Worm (Caenorhabditis elegans) whole organism, L1 larva: Measurements from ENCODE around the gene C35D10.8.

Source experiments
- alr-1 ChIP-seq: fragments of 200-800 bp; sonication (Bioruptor generic); optimal IDR thresholded peaks from 2 replicates; lab custom pipeline; 2018; ENCODE audit warnings: borderline replicate concordance, mild to moderate bottlenecking, missing genetic modification characterization, missing compliant biosample characterization
- aly-2 ChIP-seq: fragments of 150-350 bp; optimal IDR thresholded peaks from 2 replicates; lab custom pipeline; 2014; ENCODE audit warnings: missing biosample characterization, missing genetic modification characterization
- ama-1 ChIP-seq: fragments of 150-350 bp; optimal IDR thresholded peaks from 2 replicates; lab custom pipeline; 2014
- ceh-63 ChIP-seq: fragments of 200-800 bp; sonication (Bioruptor generic); optimal IDR thresholded peaks from 2 replicates; lab custom pipeline; 2018; ENCODE audit warnings: mild to moderate bottlenecking, missing genetic modification characterization, missing compliant biosample characterization
- ceh-8 ChIP-seq: fragments of 200-800 bp; sonication (Bioruptor generic); optimal IDR thresholded peaks from 2 replicates; lab custom pipeline; 2018; ENCODE audit warnings: mild to moderate bottlenecking, missing genetic modification characterization, moderate library complexity, missing compliant biosample characterization
- ceh-82 ChIP-seq, 3 experiments: fragments of 150-350 bp in 1 of 3; sonication (generic microtip) in 2 of 3; optimal IDR thresholded peaks; 2 replicates each; lab custom pipeline; 2014 to 2017; ENCODE audit warnings: missing biosample characterization in 3 of 3, missing genetic modification characterization in 3 of 3
- ceh-88 ChIP-seq: fragments of 200-800 bp; sonication (Bioruptor generic); IDR thresholded peaks from 2 replicates; pipeline ENCODE4 v1.3.6; 2022; ENCODE audit warnings: missing genetic modification characterization, missing compliant biosample characterization
- egl-13 ChIP-seq: sonication (generic microtip); optimal IDR thresholded peaks from 2 replicates; lab custom pipeline; 2016; ENCODE audit warnings: missing genotype, missing genetic modification reagents, missing genetic modification characterization, missing compliant biosample characterization
- egl-27 ChIP-seq, 2 experiments: fragments of 150-350 bp in 1 of 2; sonication (generic microtip); optimal IDR thresholded peaks; 3 replicates each; lab custom pipeline; 2017 to 2018; ENCODE audit warnings: missing biosample characterization in 2 of 2, missing genetic modification characterization in 2 of 2, missing genetic modification reagents in 2 of 2
- fkh-4 ChIP-seq: sonication (generic microtip); optimal IDR thresholded peaks from 2 replicates; lab custom pipeline; 2016; ENCODE audit warnings: missing compliant biosample characterization, missing genetic modification characterization, borderline replicate concordance
- fkh-8 ChIP-seq: sonication (generic microtip); optimal IDR thresholded peaks from 2 replicates; lab custom pipeline; 2016; ENCODE audit warnings: mild to moderate bottlenecking, missing genetic modification characterization, missing compliant biosample characterization
- grh-1 ChIP-seq: fragments of 200-800 bp; sonication (Bioruptor generic); IDR thresholded peaks from 2 replicates; pipeline ENCODE4 v1.3.6; 2022; ENCODE audit warnings: missing genetic modification reagents, missing genetic modification characterization, missing compliant biosample characterization
- hlh-17 ChIP-seq: fragments of 200-800 bp; sonication (Bioruptor generic); optimal IDR thresholded peaks from 2 replicates; lab custom pipeline; 2018; ENCODE audit warnings: missing genetic modification characterization, mild to moderate bottlenecking, missing compliant biosample characterization, moderate library complexity, borderline replicate concordance
- hpl-2 ChIP-seq: fragments of 150-350 bp; optimal IDR thresholded peaks from 2 replicates; lab custom pipeline; 2014; ENCODE audit warnings: missing biosample characterization, missing genetic modification reagents, missing genetic modification characterization
- lin-13 ChIP-seq: fragments of 150-350 bp; optimal IDR thresholded peaks from 2 replicates; lab custom pipeline; 2014; ENCODE audit warnings: missing biosample characterization, missing genetic modification reagents, missing genetic modification characterization
- lin-15B ChIP-seq: fragments of 150-350 bp; sonication (generic microtip); optimal IDR thresholded peaks from 3 replicates; lab custom pipeline; 2014; ENCODE audit warnings: missing biosample characterization, missing genetic modification characterization
- lsy-2 ChIP-seq, 2 experiments: fragments of 150-350 bp; optimal IDR thresholded peaks; 2 replicates each; lab custom pipeline; 2014; ENCODE audit warnings: missing biosample characterization in 2 of 2, missing genetic modification characterization in 2 of 2
- mep-1 ChIP-seq: fragments of 150-350 bp; optimal IDR thresholded peaks from 2 replicates; lab custom pipeline; 2014; ENCODE audit warnings: missing biosample characterization, missing genetic modification characterization
- nhr-12 ChIP-seq: sonication (generic microtip); optimal IDR thresholded peaks from 2 replicates; lab custom pipeline; 2017; ENCODE audit warnings: missing biosample characterization, missing genetic modification characterization
- nhr-19 ChIP-seq: fragments of 200-800 bp; sonication (Bioruptor generic); conservative IDR thresholded peaks from 2 replicates; pipeline ENCODE4 v1.3.6; 2022; ENCODE audit warnings: missing genetic modification characterization, missing compliant biosample characterization
- nhr-20 ChIP-seq: sonication (generic microtip); optimal IDR thresholded peaks from 2 replicates; lab custom pipeline; 2016; ENCODE audit warnings: mild to moderate bottlenecking, missing genetic modification characterization, missing compliant biosample characterization
- nhr-28 ChIP-seq: fragments of 150-350 bp; optimal IDR thresholded peaks from 2 replicates; lab custom pipeline; 2014; ENCODE audit warnings: missing biosample characterization, missing genetic modification characterization
- nhr-47 ChIP-seq: sonication (generic microtip); optimal IDR thresholded peaks from 2 replicates; lab custom pipeline; 2016; ENCODE audit warnings: mild to moderate bottlenecking, missing genetic modification characterization, moderate library complexity, missing compliant biosample characterization
- nhr-71 ChIP-seq: sonication (generic microtip); optimal IDR thresholded peaks from 2 replicates; lab custom pipeline; 2016; ENCODE audit warnings: mild to moderate bottlenecking, missing genetic modification characterization, moderate library complexity, missing compliant biosample characterization
- nhr-76 ChIP-seq: sonication (generic microtip); optimal IDR thresholded peaks from 2 replicates; lab custom pipeline; 2017; ENCODE audit warnings: missing biosample characterization, missing genetic modification characterization
- nhr-77 ChIP-seq: fragments of 150-350 bp; optimal IDR thresholded peaks from 2 replicates; lab custom pipeline; 2014; ENCODE audit warnings: missing biosample characterization, missing genetic modification characterization
- nhr-85 ChIP-seq: sonication (generic microtip); peaks from one replicate; lab custom pipeline; 2016; ENCODE audit warnings: missing genetic modification characterization, inconsistent platforms, missing compliant biosample characterization
- pag-3 ChIP-seq: sonication (generic microtip); optimal IDR thresholded peaks from 2 replicates; lab custom pipeline; 2017; ENCODE audit warnings: missing genetic modification characterization, mild to moderate bottlenecking, missing compliant biosample characterization, antibody characterized with exemption, borderline replicate concordance; ENCODE audit not compliant: insufficient read depth
- snpc-4 ChIP-seq: fragments of 150-350 bp; optimal IDR thresholded peaks from 2 replicates; lab custom pipeline; 2014; ENCODE audit warnings: missing biosample characterization, missing genetic modification characterization
- swsn-7 ChIP-seq: sonication (generic microtip); optimal IDR thresholded peaks from 2 replicates; lab custom pipeline; 2016; ENCODE audit warnings: missing genetic modification characterization, missing compliant biosample characterization
- tbx-2 ChIP-seq: sonication (generic microtip); optimal IDR thresholded peaks from 2 replicates; lab custom pipeline; 2016; ENCODE audit warnings: missing genetic modification characterization, missing compliant biosample characterization
- unc-30 ChIP-seq: sonication (generic microtip); optimal IDR thresholded peaks from 2 replicates; lab custom pipeline; 2017; ENCODE audit warnings: missing biosample characterization, missing genetic modification characterization
- unc-62 ChIP-seq: fragments of 150-350 bp; optimal IDR thresholded peaks from 2 replicates; lab custom pipeline; 2014; ENCODE audit warnings: missing biosample characterization, missing genetic modification reagents, missing genetic modification characterization
- unc-86 ChIP-seq: sonication (generic microtip); optimal IDR thresholded peaks from 2 replicates; lab custom pipeline; 2016; ENCODE audit warnings: missing genetic modification characterization, missing compliant biosample characterization
- unc-98 ChIP-seq: fragments of 200-800 bp; sonication (Bioruptor generic); IDR thresholded peaks from 2 replicates; pipeline ENCODE4 v1.3.6; 2022; ENCODE audit warnings: missing genetic modification characterization, missing compliant biosample characterization
- xbp-1 ChIP-seq: sonication (generic microtip); optimal IDR thresholded peaks from 2 replicates; lab custom pipeline; 2016; ENCODE audit warnings: missing genetic modification characterization, missing compliant biosample characterization
- zag-1 ChIP-seq: fragments of 150-350 bp; optimal IDR thresholded peaks from 2 replicates; lab custom pipeline; 2014; ENCODE audit warnings: missing biosample characterization, missing genetic modification characterization
- ztf-11 ChIP-seq, 2 experiments: sonication (generic microtip); optimal IDR thresholded peaks; 2 replicates each; lab custom pipeline; 2016 to 2017; ENCODE audit warnings: missing genetic modification characterization in 2 of 2, missing biosample characterization in 1 of 2, missing compliant biosample characterization in 1 of 2
- ztf-4 ChIP-seq: fragments of 150-350 bp; optimal IDR thresholded peaks from 2 replicates; lab custom pipeline; 2014; ENCODE audit warnings: missing biosample characterization, missing genetic modification characterization

Gene C35D10.8

ce11 chrIII:4854918-4855317 is at the start of gene C35D10.8:
Gene C35D10.8, plus strand, starts transcription at chrIII:4855218.
- TF ChIP-seq ceh-8 (GFP tag; lab: Kevin White, UChicago), result no peak
- no peak for TF ChIP-seq nhr-19 (GFP tag; lab: Robert Waterston, UW)
- no peak for TF ChIP-seq ceh-82 (tag; optimal IDR thresholded peaks at IDR 0.05; lab: Kevin White, UChicago)
- TF ChIP-seq ceh-63 (GFP tag; lab: Kevin White, UChicago), result no peak
- no peak for TF ChIP-seq ztf-11 (tag; optimal IDR thresholded peaks at IDR 0.05; lab: Kevin White, UChicago)
- no peak for TF ChIP-seq unc-98
- TF ChIP-seq lin-15B, result no peak
- no peak for TF ChIP-seq swsn-7 (tag; lab: Kevin White, UChicago)
- TF ChIP-seq egl-13 (tag; lab: Kevin White, UChicago), result no peak
- no peak for TF ChIP-seq ztf-4 (tag; lab: Kevin White, UChicago)
- TF ChIP-seq egl-27 (tag; optimal IDR thresholded peaks at IDR 0.05; lab: Kevin White, UChicago), result no peak
- no peak for TF ChIP-seq snpc-4 (tag; lab: Kevin White, UChicago)
- no peak for TF ChIP-seq grh-1 (GFP tag; lab: Robert Waterston, UW)
- TF ChIP-seq, all 84 proteins: peak for 0

- TF ChIP-seq nhr-20 (tag; lab: Kevin White, UChicago) (no peak), zag-1 (tag; lab: Kevin White, UChicago) (no peak), ama-1 (no peak), nhr-47 (tag; lab: Kevin White, UChicago) (no peak), unc-30 (tag; lab: Kevin White, UChicago) (no peak)
Measured at ce11 chrIII:4806345-4806744, 48.7 kb upstream of the C35D10.8 start.

DNA sequence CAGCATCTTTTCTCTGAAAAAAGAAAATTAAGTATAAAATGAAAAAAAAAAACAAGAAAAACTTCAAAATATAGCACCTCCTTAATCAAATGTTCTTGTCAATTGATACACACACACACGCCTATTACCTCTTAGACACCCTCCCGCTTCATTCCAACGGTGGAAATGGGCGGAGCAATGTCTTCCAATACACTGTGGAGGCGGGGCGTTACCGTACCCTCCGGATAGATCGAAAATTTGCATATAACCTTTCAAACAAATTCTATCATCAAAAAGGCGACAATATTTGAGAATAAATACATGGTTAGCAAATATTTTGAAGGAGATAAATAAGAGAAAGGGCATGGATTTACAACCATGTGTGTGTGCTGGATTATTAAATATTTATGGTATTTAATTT is 46.9 kb upstream of the C35D10.8 start:
- TF ChIP-seq nhr-71 (tag; lab: Kevin White, UChicago) (no peak), mep-1 (tag; lab: Kevin White, UChicago) (no peak), xbp-1 (tag; lab: Kevin White, UChicago) (no peak), lsy-2 (tag; optimal IDR thresholded peaks at IDR 0.05; lab: Kevin White, UChicago) (peak in 1 of 2 experiments; percentile 51)
- TF ChIP-seq, all 84 proteins: peak for 1

DNA sequence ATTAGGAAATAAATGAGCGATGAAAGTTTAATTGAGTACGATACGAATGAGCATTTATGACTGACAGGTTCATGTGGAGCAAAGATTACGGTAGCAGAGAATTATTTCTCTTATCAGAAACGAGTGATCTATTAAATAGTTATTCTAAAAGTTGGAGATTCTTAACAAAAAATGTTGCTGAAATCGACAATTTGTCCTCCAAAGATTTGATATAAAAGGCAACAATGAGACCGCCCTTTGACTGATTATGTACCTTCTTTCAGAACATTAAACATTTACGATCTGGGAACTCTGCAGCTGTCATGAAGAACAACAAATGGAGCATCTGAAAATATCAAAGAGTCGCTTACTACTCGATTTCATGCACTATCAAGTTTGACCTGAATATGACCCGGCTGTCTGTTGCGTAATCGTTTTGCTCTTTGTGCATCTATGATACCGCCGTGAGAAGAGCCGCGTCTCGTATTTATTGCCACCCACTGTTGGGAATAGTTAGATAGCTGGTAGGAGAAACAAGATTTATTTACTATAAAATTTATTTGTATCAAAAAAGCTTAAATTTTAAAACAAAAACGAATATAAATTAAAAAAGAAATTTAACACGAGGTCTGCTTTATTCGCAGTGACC is 45.4 kb upstream of the C35D10.8 start, which contains the start of gene pal-1:
TSS of gene pal-1 (minus strand) at position 51 of the 628 bp plus-strand sequence.
- TF ChIP-seq fkh-4 (tag; lab: Kevin White, UChicago) (no peak), nhr-85 (tag; lab: Kevin White, UChicago) (no peak), ceh-88 (GFP tag; lab: Robert Waterston, UW) (no peak), nhr-77 (tag; lab: Kevin White, UChicago) (no peak), ztf-4 (tag; lab: Kevin White, UChicago) (no peak), aly-2 (tag; lab: Kevin White, UChicago) (no peak), alr-1 (tag; lab: Kevin White, UChicago) (no peak), lsy-2 (tag; optimal IDR thresholded peaks at IDR 0.05; lab: Kevin White, UChicago) (no peak), fkh-8 (tag; lab: Kevin White, UChicago) (no peak), nhr-76 (tag; lab: Kevin White, UChicago) (no peak), unc-86 (tag; lab: Kevin White, UChicago) (no peak), unc-98 (no peak), unc-62 (GFP tag; lab: Kevin White, UChicago) (no peak)

DNA sequence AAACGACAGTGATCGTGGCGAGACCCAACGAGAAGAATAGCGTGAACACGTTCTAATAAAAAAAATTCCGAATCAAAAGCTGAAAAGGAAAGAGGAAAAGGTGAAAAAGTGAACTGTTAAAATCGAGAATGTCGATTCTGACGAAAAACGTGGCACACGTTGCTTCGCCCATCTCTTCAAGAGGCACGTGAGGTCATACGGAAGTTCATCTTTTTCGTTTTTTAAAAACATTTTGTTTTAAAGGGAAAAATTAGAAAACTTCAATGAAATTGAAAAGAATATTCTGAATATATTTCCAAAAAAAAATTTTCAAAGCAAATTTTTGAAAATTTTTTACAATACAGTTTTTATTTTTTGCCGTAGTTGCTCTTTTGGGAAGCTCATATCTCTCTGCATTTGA is 43.8 kb upstream of the C35D10.8 start, which contains the start of gene C38D4.7:
TSS of gene C38D4.7 (minus strand) at position 101 of the 400 bp plus-strand sequence.
- no peak for TF ChIP-seq hpl-2
- TF ChIP-seq nhr-85 (tag; lab: Kevin White, UChicago), result no peak
- no peak for TF ChIP-seq nhr-20 (tag; lab: Kevin White, UChicago)
- TF ChIP-seq nhr-12 (tag; lab: Kevin White, UChicago), result no peak
- TF ChIP-seq tbx-2, result no peak
- no peak for TF ChIP-seq pag-3 (tag; lab: Kevin White, UChicago)
- TF ChIP-seq fkh-8 (tag; lab: Kevin White, UChicago), result no peak
- TF ChIP-seq nhr-28 (tag; lab: Kevin White, UChicago), result no peak
- TF ChIP-seq lin-13 (GFP tag; lab: Kevin White, UChicago), result no peak
- no peak for TF ChIP-seq hlh-17 (GFP tag; lab: Kevin White, UChicago)
